Fruit fly (Drosophila melanogaster) whole organism, embryonic: ENCODE results near the gene Snapin.

Source experiments
- C15 ChIP-seq: fragments of 200-800 bp; sonication (Bioruptor generic); IDR thresholded peaks from 3 replicates; pipeline ENCODE4 v1.3.6; 2022; ENCODE audit warnings: missing biosample characterization, missing genetic modification characterization
- CG10979 ChIP-seq: fragments of 200-800 bp; sonication (Bioruptor generic); optimal IDR thresholded peaks from 2 replicates; lab custom pipeline; 2018; ENCODE audit warnings: missing biosample characterization, mild to moderate bottlenecking, missing genetic modification characterization, moderate library complexity
- CG12104 ChIP-seq: fragments of 200-800 bp; sonication (Bioruptor generic); optimal IDR thresholded peaks from 3 replicates; lab custom pipeline; 2016; ENCODE audit warnings: missing biosample characterization, missing genetic modification characterization
- CG13287 ChIP-seq: fragments of 200-800 bp; sonication (Bioruptor generic); IDR thresholded peaks from 2 replicates; pipeline ENCODE4 v1.3.6; 2022; ENCODE audit warnings: missing biosample characterization, missing genetic modification characterization; ENCODE audit not compliant: partially characterized antibody
- CG14710 ChIP-seq: fragments of 200-800 bp; sonication (Bioruptor generic); optimal IDR thresholded peaks from 3 replicates; lab custom pipeline; 2019; ENCODE audit warnings: missing biosample characterization, mild to moderate bottlenecking, missing genetic modification characterization, moderate library complexity
- CG15514 ChIP-seq: fragments of 200-800 bp; sonication (Bioruptor generic); optimal IDR thresholded peaks from 3 replicates; lab custom pipeline; 2017; ENCODE audit warnings: missing biosample characterization, missing genetic modification characterization, mild to moderate bottlenecking, moderate library complexity, missing genetic modification reagents
- CG15601 ChIP-seq: fragments of 200-800 bp; sonication (Bioruptor generic); optimal IDR thresholded peaks from 3 replicates; lab custom pipeline; 2019; ENCODE audit warnings: missing biosample characterization, mild to moderate bottlenecking, missing genetic modification characterization, moderate library complexity
- CG18011 ChIP-seq: fragments of 200-800 bp; sonication (Bioruptor generic); optimal IDR thresholded peaks from 2 replicates; lab custom pipeline; 2017; ENCODE audit warnings: missing biosample characterization, missing genetic modification characterization, mild to moderate bottlenecking, moderate library complexity, missing genotype
- CG18262 ChIP-seq: fragments of 200-800 bp; optimal IDR thresholded peaks from 3 replicates; lab custom pipeline; 2019; ENCODE audit warnings: missing biosample characterization, mild to moderate bottlenecking, missing genetic modification characterization, moderate library complexity
- CG32767 ChIP-seq: fragments of 200-800 bp; sonication (Bioruptor generic); IDR thresholded peaks from 2 replicates; pipeline ENCODE4 v1.3.6; 2022; ENCODE audit warnings: missing biosample characterization, missing genetic modification characterization
- CG3281 ChIP-seq: fragments of 200-800 bp; sonication (Bioruptor generic); optimal IDR thresholded peaks from 3 replicates; lab custom pipeline; 2017; ENCODE audit warnings: missing biosample characterization, mild to moderate bottlenecking, missing genetic modification characterization
- CG3838 ChIP-seq: fragments of 200-800 bp; sonication (Bioruptor generic); optimal IDR thresholded peaks from 3 replicates; lab custom pipeline; 2016; ENCODE audit warnings: missing biosample characterization, missing genetic modification characterization
- CG42726 ChIP-seq: fragments of 200-800 bp; sonication (Bioruptor generic); IDR thresholded peaks from 2 replicates; pipeline ENCODE4 v1.3.6; 2022; ENCODE audit warnings: missing biosample characterization, missing genetic modification characterization; ENCODE audit not compliant: partially characterized antibody
- CG4282 ChIP-seq: fragments of 200-800 bp; sonication (Bioruptor generic); optimal IDR thresholded peaks from 2 replicates; lab custom pipeline; 2016; ENCODE audit warnings: missing biosample characterization, missing genetic modification characterization
- CG43689 ChIP-seq: fragments of 200-800 bp; sonication (Bioruptor generic); IDR thresholded peaks from 2 replicates; pipeline ENCODE4 v1.3.6; 2022; ENCODE audit warnings: missing biosample characterization, missing genetic modification characterization
- CG6254 ChIP-seq: fragments of 200-800 bp; sonication (Bioruptor generic); optimal IDR thresholded peaks from 3 replicates; lab custom pipeline; 2017; ENCODE audit warnings: mild to moderate bottlenecking, missing biosample characterization, missing genetic modification reagents, missing genetic modification characterization
- CG7745 ChIP-seq: fragments of 200-800 bp; sonication (Bioruptor generic); optimal IDR thresholded peaks from 2 replicates; lab custom pipeline; 2018; ENCODE audit warnings: missing biosample characterization, mild to moderate bottlenecking, missing genetic modification characterization, moderate library complexity
- CG9609 ChIP-seq: fragments of 200-800 bp; sonication (Bioruptor generic); optimal IDR thresholded peaks from 3 replicates; lab custom pipeline; 2016; ENCODE audit warnings: missing biosample characterization, missing genetic modification characterization
- CTCF ChIP-seq: fragments of 200-800 bp; sonication (Bioruptor generic); optimal IDR thresholded peaks from 2 replicates; lab custom pipeline; 2017; ENCODE audit warnings: missing biosample characterization, mild to moderate bottlenecking, missing genetic modification characterization, moderate library complexity
- D ChIP-seq, 2 experiments: fragments of 200-800 bp in 1 of 2; fragments of >200 bp in 1 of 2; sonication (Bioruptor generic) in 1 of 2; optimal IDR thresholded peaks; 2 replicates in 1 of 2; 3 replicates in 1 of 2; lab custom pipeline; 2017; ENCODE audit warnings: mild to moderate bottlenecking in 1 of 2, missing biosample characterization in 1 of 2, missing genetic modification characterization in 1 of 2, missing genetic modification reagents in 1 of 2
- ERR ChIP-seq: fragments of 200-800 bp; sonication (Bioruptor generic); optimal IDR thresholded peaks from 2 replicates; lab custom pipeline; 2016; ENCODE audit warnings: missing biosample characterization, missing genetic modification characterization
- HLH54F ChIP-seq: fragments of 200-800 bp; sonication (Bioruptor generic); optimal IDR thresholded peaks from 3 replicates; lab custom pipeline; 2016; ENCODE audit warnings: missing biosample characterization, missing genetic modification characterization
- Hsf ChIP-seq: fragments of 200-800 bp; sonication (Bioruptor generic); optimal IDR thresholded peaks from 3 replicates; lab custom pipeline; 2016; ENCODE audit warnings: missing biosample characterization, missing genetic modification characterization
- Kr ChIP-seq: fragments of 200-800 bp; sonication (Bioruptor generic); optimal IDR thresholded peaks from 2 replicates; lab custom pipeline; 2017; ENCODE audit warnings: missing biosample characterization, mild to moderate bottlenecking, missing genetic modification characterization
- Myb ChIP-seq: fragments of 200-800 bp; sonication (Bioruptor generic); optimal IDR thresholded peaks from 2 replicates; lab custom pipeline; 2016; ENCODE audit warnings: missing biosample characterization, missing genetic modification characterization
- NFAT ChIP-seq: fragments of 200-800 bp; sonication (Bioruptor generic); IDR thresholded peaks from 2 replicates; pipeline ENCODE4 v1.3.6; 2022; ENCODE audit warnings: missing biosample characterization, missing genetic modification characterization
- Oli ChIP-seq: fragments of 200-800 bp; sonication (Bioruptor generic); optimal IDR thresholded peaks from 2 replicates; lab custom pipeline; 2018; ENCODE audit warnings: missing biosample characterization, mild to moderate bottlenecking, missing genetic modification characterization, moderate library complexity
- PHDP ChIP-seq: fragments of 200-800 bp; sonication (Bioruptor generic); optimal IDR thresholded peaks from 3 replicates; lab custom pipeline; 2018; ENCODE audit warnings: missing biosample characterization, mild to moderate bottlenecking, missing genetic modification characterization, moderate library complexity
- Pdp1 ChIP-seq, 2 experiments: fragments of 200-800 bp; sonication (Bioruptor generic); optimal IDR thresholded peaks; 3 replicates each; lab custom pipeline; 2016; ENCODE audit warnings: missing biosample characterization in 2 of 2, missing genetic modification characterization in 2 of 2, mild to moderate bottlenecking in 1 of 2, moderate library complexity in 1 of 2
- Scr ChIP-seq: fragments of 200-800 bp; sonication (Bioruptor generic); IDR thresholded peaks from 2 replicates; pipeline ENCODE4 v1.3.6; 2022; ENCODE audit warnings: missing biosample characterization, missing genetic modification characterization; ENCODE audit not compliant: partially characterized antibody
- Sox100B ChIP-seq: fragments of 200-800 bp; sonication (Bioruptor generic); optimal IDR thresholded peaks from 3 replicates; lab custom pipeline; 2018; ENCODE audit warnings: missing biosample characterization, mild to moderate bottlenecking, missing genetic modification characterization
- ap ChIP-seq: fragments of 200-800 bp; sonication (Bioruptor generic); IDR thresholded peaks from 2 replicates; pipeline ENCODE4 v1.3.6; 2022; ENCODE audit warnings: missing biosample characterization, missing genetic modification characterization
- ase ChIP-seq: fragments of 200-800 bp; sonication (Bioruptor generic); IDR thresholded peaks from 3 replicates; pipeline ENCODE4 v1.3.6; 2022; ENCODE audit warnings: missing biosample characterization, missing genetic modification characterization
- cas ChIP-seq: fragments of 200-800 bp; sonication (Bioruptor generic); IDR thresholded peaks from 2 replicates; pipeline ENCODE4 v1.3.6; 2022; ENCODE audit warnings: missing biosample characterization, missing genetic modification characterization
- cg ChIP-seq: fragments of 200-800 bp; sonication (Bioruptor generic); optimal IDR thresholded peaks from 3 replicates; lab custom pipeline; 2019; ENCODE audit warnings: missing biosample characterization, mild to moderate bottlenecking, missing genetic modification characterization, moderate library complexity
- ems ChIP-seq: fragments of 200-800 bp; sonication (Bioruptor generic); optimal IDR thresholded peaks from 3 replicates; lab custom pipeline; 2016; ENCODE audit warnings: missing biosample characterization, missing genetic modification characterization
- eve ChIP-seq, 2 experiments: fragments of >200 bp; optimal IDR thresholded peaks; 2 replicates each; lab custom pipeline; 2017; ENCODE audit warnings: missing biosample characterization in 2 of 2, missing genetic modification characterization in 2 of 2
- h ChIP-seq: fragments of >200 bp; optimal IDR thresholded peaks from 2 replicates; lab custom pipeline; 2017
- insv ChIP-seq, 2 experiments: fragments of 200-800 bp; sonication (Bioruptor generic); optimal IDR thresholded peaks; 3 replicates each; lab custom pipeline; 2016 to 2018; ENCODE audit warnings: missing biosample characterization in 2 of 2, missing genetic modification characterization in 2 of 2
- inv ChIP-seq: fragments of 200-800 bp; sonication (Bioruptor generic); IDR thresholded peaks from 2 replicates; pipeline ENCODE4 v1.3.6; 2022; ENCODE audit warnings: missing biosample characterization, missing genetic modification characterization; ENCODE audit not compliant: partially characterized antibody
- lbe ChIP-seq: fragments of 200-800 bp; sonication (Bioruptor generic); optimal IDR thresholded peaks from 2 replicates; lab custom pipeline; 2016; ENCODE audit warnings: missing biosample characterization, mild to moderate bottlenecking, missing genetic modification characterization
- nerfin-1 ChIP-seq: fragments of 200-800 bp; sonication (Bioruptor generic); optimal IDR thresholded peaks from 3 replicates; lab custom pipeline; 2019; ENCODE audit warnings: missing biosample characterization, mild to moderate bottlenecking, missing genetic modification characterization, moderate library complexity
- ro ChIP-seq: fragments of 200-800 bp; sonication (Bioruptor generic); IDR thresholded peaks from 2 replicates; pipeline ENCODE4 v1.3.6; 2022; ENCODE audit warnings: missing biosample characterization, missing genetic modification characterization
- sens ChIP-seq: fragments of 200-800 bp; sonication (Bioruptor generic); peaks from one replicate; lab custom pipeline; 2016; ENCODE audit warnings: missing biosample characterization, missing genetic modification characterization
- slbo ChIP-seq: fragments of 200-800 bp; sonication (Bioruptor generic); IDR thresholded peaks from 2 replicates; pipeline ENCODE4 v1.3.6; 2022; ENCODE audit warnings: missing biosample characterization, missing genetic modification characterization
- unpg ChIP-seq: fragments of 200-800 bp; sonication (Bioruptor generic); optimal IDR thresholded peaks from 3 replicates; lab custom pipeline; 2018; ENCODE audit warnings: missing biosample characterization, mild to moderate bottlenecking, missing genetic modification characterization, moderate library complexity
- vvl ChIP-seq: fragments of 200-800 bp; sonication (Bioruptor generic); IDR thresholded peaks from 2 replicates; pipeline ENCODE4 v1.3.6; 2022; ENCODE audit warnings: missing biosample characterization, missing genetic modification characterization
- yki ChIP-seq: fragments of >200 bp; optimal IDR thresholded peaks from 3 replicates; lab custom pipeline; 2018

Snapin gene

dm6 chr2L:2734215-2734614 lies 25.3 kb downstream of the Snapin start (continued):
- TF ChIP-seq Sox100B (GFP tag; lab: Kevin White, UChicago), result no peak
- no peak for TF ChIP-seq yki (lab: Kevin White, UChicago)
- TF ChIP-seq CG9609 (GFP tag; lab: Kevin White, UChicago), result peak; percentile 23
- no peak for TF ChIP-seq ap
- TF ChIP-seq CG18011 (GFP tag; lab: Kevin White, UChicago), result peak; percentile 11
- no peak for TF ChIP-seq NFAT (GFP tag; lab: Robert Waterston, UW)
- no peak for TF ChIP-seq CG3838 (GFP tag; lab: Kevin White, UChicago)
- TF ChIP-seq Scr (GFP tag; lab: Robert Waterston, UW), result no peak
- TF ChIP-seq CG13287 (GFP tag; lab: Robert Waterston, UW), result no peak
- TF ChIP-seq CG14710 (tag; lab: Kevin White, UChicago), result no peak
- no peak for TF ChIP-seq CG32767 (GFP tag; lab: Robert Waterston, UW)
- TF ChIP-seq CG15514, result peak; percentile 45
- no peak for TF ChIP-seq cg (GFP tag; lab: Kevin White, UChicago)
- peak; percentile 33 for TF ChIP-seq CG18262 (tag; lab: Kevin White, UChicago)
- no peak for TF ChIP-seq ase (GFP tag; lab: Robert Waterston, UW)
- TF ChIP-seq nerfin-1 (tag; lab: Kevin White, UChicago), result no peak
- peak; percentile 88 for TF ChIP-seq sens (GFP tag; lab: Kevin White, UChicago)
- TF ChIP-seq CG42726 (GFP tag; lab: Robert Waterston, UW), result no peak
- TF ChIP-seq cas, result no peak
- peak; percentile 45 for TF ChIP-seq unpg (GFP tag; lab: Kevin White, UChicago)
- TF ChIP-seq ro (GFP tag; lab: Robert Waterston, UW), result no peak
- peak; percentile 24 for TF ChIP-seq Hsf (GFP tag; lab: Kevin White, UChicago)
- TF ChIP-seq Kr (GFP tag; lab: Kevin White, UChicago), result no peak
- peak; percentile 49 for TF ChIP-seq HLH54F (GFP tag; lab: Kevin White, UChicago)
- TF ChIP-seq CG3281, result peak; percentile 85
- TF ChIP-seq lbe, result no peak
- peak; percentile 2 for TF ChIP-seq CG10979
- TF ChIP-seq PHDP, result peak; percentile 52
- no peak for TF ChIP-seq CG4282 (GFP tag; lab: Kevin White, UChicago)
- no peak for TF ChIP-seq CG7745 (tag; lab: Kevin White, UChicago)
- TF ChIP-seq D (optimal IDR thresholded peaks at IDR 0.05; lab: Kevin White, UChicago), result no peak
- no peak for TF ChIP-seq D (GFP tag; optimal IDR thresholded peaks at IDR 0.05; lab: Kevin White, UChicago)

DNA sequence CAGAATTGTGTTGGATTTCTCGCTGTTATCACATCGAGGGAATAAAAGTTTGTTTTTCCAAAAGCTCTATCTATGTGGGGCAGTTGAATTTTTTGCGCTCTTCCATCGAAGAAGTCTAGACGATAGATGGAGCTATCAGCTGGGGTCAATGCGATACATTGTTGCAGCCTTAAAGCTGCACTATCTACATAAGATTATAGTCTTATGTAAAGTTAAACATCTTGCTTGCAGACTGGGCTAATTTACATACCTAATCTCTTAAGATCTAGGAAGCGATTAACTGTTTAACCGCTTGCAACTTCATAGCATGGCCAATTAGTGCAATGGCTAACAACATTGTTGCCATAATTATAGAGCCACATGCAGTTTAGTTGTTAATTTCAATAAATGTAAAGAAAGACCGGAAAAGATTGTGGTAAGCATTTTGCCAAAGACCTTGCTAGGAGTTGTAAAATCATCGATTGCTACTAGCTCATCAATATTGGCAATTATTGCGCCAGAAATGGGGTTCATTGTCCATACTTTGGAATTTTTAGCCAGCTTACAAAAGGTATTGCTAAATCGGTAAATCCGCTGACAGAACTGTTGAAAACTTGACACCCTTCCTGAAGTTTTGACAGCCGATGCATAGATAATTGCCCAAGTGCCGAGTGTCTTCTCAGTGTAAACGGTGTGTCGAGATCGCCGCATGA lies 27.2 kb downstream of the Snapin start:
- TF ChIP-seq Pdp1 (GFP tag; optimal IDR thresholded peaks at IDR 0.05; lab: Kevin White, UChicago) (no peak), CTCF (GFP tag; lab: Kevin White, UChicago) (peak; percentile 71), eve (GFP tag; optimal IDR thresholded peaks at IDR 0.05; lab: Kevin White, UChicago) (peak in 1 of 2 experiments; percentile 65)
- TF ChIP-seq, all 482 proteins: peak for 2

- TF ChIP-seq h (no peak), ERR (no peak), CG43689 (no peak), ems (peak; percentile 23), CG12104 (GFP tag; lab: Kevin White, UChicago) (no peak), CG6254 (GFP tag; lab: Kevin White, UChicago) (peak; percentile 2), slbo (GFP tag; lab: Robert Waterston, UW) (peak; percentile 52; the same call in 1 of the 2 replicates), Oli (tag; lab: Kevin White, UChicago) (peak; percentile 45), inv (GFP tag; lab: Robert Waterston, UW) (no peak), insv (GFP tag; optimal IDR thresholded peaks at IDR 0.05; lab: Kevin White, UChicago) (no peak), Myb (GFP tag; lab: Kevin White, UChicago) (no peak), C15 (no peak), vvl (GFP tag; lab: Robert Waterston, UW) (peak; percentile 47; the same call in 1 of the 2 replicates), CG15601 (tag; lab: Kevin White, UChicago) (no peak)
Observed at dm6 chr2L:2731370-2732138, 27.9 kb downstream of the Snapin start.
